Worm (Caenorhabditis elegans) whole organism, young adult: ENCODE results near the gene Y110A2AR.1.

Experiments used
- cebp-2 ChIP-seq: fragments of 200-800 bp; sonication (Bioruptor generic); IDR thresholded peaks from 2 replicates; pipeline ENCODE4 v1.3.6; 2022; ENCODE audit warnings: missing genetic modification characterization, missing compliant biosample characterization
- hrde-1 ChIP-seq: sonication (generic microtip); optimal IDR thresholded peaks from 2 replicates; lab custom pipeline; 2016; ENCODE audit warnings: missing genetic modification characterization, mild to moderate bottlenecking, missing compliant biosample characterization, moderate library complexity, missing genotype, missing genetic modification reagents, borderline replicate concordance
- ztf-28 ChIP-seq: fragments of 200-800 bp; sonication (Bioruptor generic); IDR thresholded peaks from 2 replicates; pipeline ENCODE4 v1.3.6; 2022; ENCODE audit warnings: missing genetic modification reagents, missing genetic modification characterization, missing compliant biosample characterization

- no peak for TF ChIP-seq ztf-28
- no peak for TF ChIP-seq cebp-2
- no peak for TF ChIP-seq hrde-1 (tag; lab: Kevin White, UChicago)
These were observed 24.5 kb downstream of the Y110A2AR.1 start, which contains the start of the genes irld-50 and irld-49 for ce11 chrII:2943966-2944365.
